Fruit fly (Drosophila melanogaster): ENCODE data around the gene Xrcc2.

- no peak for TF ChIP-seq CG7045 (GFP tag; optimal IDR thresholded peaks at IDR 0.05)
- no peak for TF ChIP-seq kay (GFP tag; ENCODE audit: borderline replicate concordance)
- TF ChIP-seq CG33017 (tag; optimal IDR thresholded peaks at IDR 0.05): no peak
- no peak for TF ChIP-seq Mnt (GFP tag; optimal IDR thresholded peaks at IDR 0.05)
- no peak for TF ChIP-seq cic (GFP tag; optimal IDR thresholded peaks at IDR 0.05)
- TF ChIP-seq CG5204 (GFP tag; optimal IDR thresholded peaks at IDR 0.05): no peak
- TF ChIP-seq bab1 (GFP tag; optimal IDR thresholded peaks at IDR 0.05): no peak
- no peak for TF ChIP-seq CG7101 (tag; optimal IDR thresholded peaks at IDR 0.05)
Measured at dm6 chrX:18509430-18509829, 9.5 kb downstream of the Xrcc2 start.
